Worm (Caenorhabditis elegans): ENCODE results near the gene grd-5.

Gene grd-5

ce11 chrV:8580961-8581360 lies 37.9 kb upstream of the grd-5 start, which contains the start of gene C10B5.1:
C10B5.1 (plus strand) TSS chrV:8581261.
- TF ChIP-seq Y116A8C.19 (tag; optimal IDR thresholded peaks at IDR 0.05; ENCODE audit: borderline replicate concordance), result no peak
- no peak for TF ChIP-seq nhr-47 (tag; optimal IDR thresholded peaks at IDR 0.05)
- no peak for TF ChIP-seq isw-1 (GFP tag; IDR thresholded peaks at IDR 0.05)
- no peak for TF ChIP-seq aly-2 (tag; optimal IDR thresholded peaks at IDR 0.05)
- no peak for TF ChIP-seq egl-13 (tag; optimal IDR thresholded peaks at IDR 0.05)
- no peak for TF ChIP-seq lin-15B (tag; optimal IDR thresholded peaks at IDR 0.05)
- TF ChIP-seq efl-1 (optimal IDR thresholded peaks at IDR 0.05), result no peak
- no peak for TF ChIP-seq efl-1 (GFP tag; optimal IDR thresholded peaks at IDR 0.05 in 1 of 2)
- no peak for TF ChIP-seq C04F5.9 (tag; optimal IDR thresholded peaks at IDR 0.05)
- TF ChIP-seq rnt-1 (tag; optimal IDR thresholded peaks at IDR 0.05), result no peak
- TF ChIP-seq fkh-8 (tag; optimal IDR thresholded peaks at IDR 0.05), result no peak
- no peak for TF ChIP-seq hlh-4 (tag; optimal IDR thresholded peaks at IDR 0.05)
- TF ChIP-seq zag-1 (tag; optimal IDR thresholded peaks at IDR 0.05), result no peak
- no peak for TF ChIP-seq fkh-10 (GFP tag; optimal IDR thresholded peaks at IDR 0.05)
- TF ChIP-seq ceh-88 (GFP tag; IDR thresholded peaks at IDR 0.05), result no peak
- no peak for TF ChIP-seq lin-39 (tag; optimal IDR thresholded peaks at IDR 0.05)
- TF ChIP-seq lin-14 (GFP tag; optimal IDR thresholded peaks at IDR 0.05), result no peak
- no peak for TF ChIP-seq hlh-17 (GFP tag; optimal IDR thresholded peaks at IDR 0.05; ENCODE audit: borderline replicate concordance)

ce11 chrV:8586472-8586871 lies 32.4 kb upstream of the grd-5 start:
- no peak for TF ChIP-seq unc-30 (tag; optimal IDR thresholded peaks at IDR 0.05)
- TF ChIP-seq unc-130 (tag; optimal IDR thresholded peaks at IDR 0.05), result no peak
- no peak for TF ChIP-seq zip-4 (GFP tag; optimal IDR thresholded peaks at IDR 0.05)
- TF ChIP-seq efl-1 (optimal IDR thresholded peaks at IDR 0.05), result no peak
- peak in 1 of 2 experiments; percentile 90 for TF ChIP-seq efl-1 (GFP tag; optimal IDR thresholded peaks at IDR 0.05 in 1 of 2)

- no peak for TF ChIP-seq unc-130 (tag; optimal IDR thresholded peaks at IDR 0.05)
- TF ChIP-seq blmp-1 (tag; optimal IDR thresholded peaks at IDR 0.05), result peak; percentile 11
These were observed 31.9 kb upstream of the grd-5 start for ce11 chrV:8586920-8587319.

ce11 chrV:8588079-8588478 lies 30.8 kb upstream of the grd-5 start, which contains the start of gene C10B5.3:
C10B5.3 (minus strand) TSS chrV:8588179.
- TF ChIP-seq lin-15B (tag; optimal IDR thresholded peaks at IDR 0.05), result no peak
- no peak for TF ChIP-seq nhr-84 (tag; optimal IDR thresholded peaks at IDR 0.05)
- TF ChIP-seq ceh-82 (tag; optimal IDR thresholded peaks at IDR 0.05), result no peak
- no peak for TF ChIP-seq alr-1 (tag; optimal IDR thresholded peaks at IDR 0.05; ENCODE audit: borderline replicate concordance)
- TF ChIP-seq snu-23 (GFP tag; optimal IDR thresholded peaks at IDR 0.05), result no peak
- no peak for TF ChIP-seq blmp-1 (tag; optimal IDR thresholded peaks at IDR 0.05)
- no peak for TF ChIP-seq ceh-63 (GFP tag; optimal IDR thresholded peaks at IDR 0.05)
- TF ChIP-seq aha-1 (tag; optimal IDR thresholded peaks at IDR 0.05), result no peak
- TF ChIP-seq pqm-1 (tag; optimal IDR thresholded peaks at IDR 0.05), result no peak
- no peak for TF ChIP-seq tlp-1 (tag; optimal IDR thresholded peaks at IDR 0.05)
- TF ChIP-seq nhr-85 (tag), result no peak
- TF ChIP-seq ceh-8 (GFP tag; optimal IDR thresholded peaks at IDR 0.05), result no peak
- TF ChIP-seq egl-27 (tag; optimal IDR thresholded peaks at IDR 0.05), result no peak
- TF ChIP-seq hlh-17 (GFP tag; optimal IDR thresholded peaks at IDR 0.05; ENCODE audit: borderline replicate concordance), result no peak

- no peak for TF ChIP-seq skn-1 (tag; optimal IDR thresholded peaks at IDR 0.05)
- TF ChIP-seq ama-1 (optimal IDR thresholded peaks at IDR 0.05), result no peak
- TF ChIP-seq lin-14 (GFP tag; optimal IDR thresholded peaks at IDR 0.05), result peak; percentile 38
- TF ChIP-seq blmp-1 (tag; optimal IDR thresholded peaks at IDR 0.05), result peak; percentile 23
- TF ChIP-seq unc-130 (tag; optimal IDR thresholded peaks at IDR 0.05), result no peak
- TF ChIP-seq efl-1 (optimal IDR thresholded peaks at IDR 0.05), result no peak
- peak in 1 of 2 experiments; percentile 75 for TF ChIP-seq efl-1 (GFP tag; optimal IDR thresholded peaks at IDR 0.05 in 1 of 2)
- no peak for TF ChIP-seq lsy-2 (tag; optimal IDR thresholded peaks at IDR 0.05)
- TF ChIP-seq fkh-10 (GFP tag; optimal IDR thresholded peaks at IDR 0.05), result peak; percentile 5
- TF ChIP-seq nhr-85 (tag), result peak; percentile 25
These were observed 26.0 kb upstream of the grd-5 start for ce11 chrV:8592691-8593307.
